Worm (Caenorhabditis elegans): ENCODE data around the gene rips-1.

Gene rips-1

DNA sequence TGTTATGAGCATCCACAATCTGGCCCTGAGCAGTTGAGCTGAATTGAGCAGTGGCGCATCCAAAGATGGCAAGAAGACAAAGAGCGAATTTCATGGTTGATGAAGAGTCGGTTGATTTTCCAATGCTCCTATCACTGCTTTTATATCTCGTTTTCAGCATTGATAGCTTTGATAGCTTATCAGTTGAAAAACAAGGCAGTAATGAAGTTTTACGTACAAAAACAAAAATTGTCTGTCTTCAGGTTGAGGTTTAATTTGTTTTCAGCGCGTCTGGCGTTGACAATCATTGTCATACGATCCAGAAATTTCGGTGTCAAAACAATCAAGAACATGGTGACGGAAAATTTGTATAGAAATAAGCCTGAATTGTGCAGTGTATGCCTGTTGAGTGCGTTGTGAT is 39.7 kb downstream of the rips-1 start, which contains the start of gene scl-13:
Gene scl-13, minus strand, starts transcription at position 101 of the 400 bp plus-strand sequence.
- TF ChIP-seq elt-1 (tag; optimal IDR thresholded peaks at IDR 0.05) (no peak), nhr-237 (tag; optimal IDR thresholded peaks at IDR 0.05) (no peak), ama-1 (optimal IDR thresholded peaks at IDR 0.05) (no peak), Y55F3AM.14 (GFP tag; optimal IDR thresholded peaks at IDR 0.05) (no peak), ceh-16 (tag; optimal IDR thresholded peaks at IDR 0.05) (no peak), nhr-6 (tag; optimal IDR thresholded peaks at IDR 0.05) (no peak), C34F6.9 (tag; optimal IDR thresholded peaks at IDR 0.05) (no peak), ztf-1 (GFP tag; conservative IDR thresholded peaks at IDR 0.05) (no peak), peb-1 (tag; optimal IDR thresholded peaks at IDR 0.05) (no peak), nhr-10 (tag; optimal IDR thresholded peaks at IDR 0.05) (no peak), alr-1 (tag; optimal IDR thresholded peaks at IDR 0.05) (no peak), elt-3 (tag; optimal IDR thresholded peaks at IDR 0.05) (no peak)

DNA sequence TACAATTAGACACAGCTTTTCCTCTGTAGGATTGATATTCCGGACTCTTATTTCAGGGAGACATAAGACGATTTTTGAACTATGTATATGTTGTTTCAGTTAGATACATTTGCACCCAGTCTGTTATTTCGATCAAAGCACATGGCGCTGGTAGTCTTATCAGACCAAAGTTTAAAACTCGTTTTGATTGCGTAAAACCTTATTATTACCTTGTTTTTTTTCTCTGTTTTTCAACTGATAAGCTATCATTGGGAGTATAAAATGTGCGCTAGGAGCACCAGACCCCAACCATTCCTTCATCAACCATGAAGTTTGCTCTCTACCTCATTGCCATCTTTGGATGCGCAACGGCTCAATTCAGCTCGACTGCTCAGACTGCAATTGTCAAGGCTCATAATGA is 40.5 kb downstream of the rips-1 start, which contains the start of gene scl-12:
Gene scl-12, plus strand, starts transcription at position 301 of the 400 bp plus-strand sequence.
- no peak for TF ChIP-seq ceh-82 (tag; optimal IDR thresholded peaks at IDR 0.05)
- TF ChIP-seq elt-1 (tag; optimal IDR thresholded peaks at IDR 0.05), result no peak
- no peak for TF ChIP-seq unc-55 (GFP tag; optimal IDR thresholded peaks at IDR 0.05)
- TF ChIP-seq ceh-16 (tag; optimal IDR thresholded peaks at IDR 0.05), result no peak
- no peak for TF ChIP-seq ztf-1 (GFP tag; conservative IDR thresholded peaks at IDR 0.05)
- no peak for TF ChIP-seq crh-2 (tag; optimal IDR thresholded peaks at IDR 0.05)
- TF ChIP-seq lin-39 (tag; optimal IDR thresholded peaks at IDR 0.05), result no peak
- TF ChIP-seq nhr-6 (tag; optimal IDR thresholded peaks at IDR 0.05), result no peak
- TF ChIP-seq skn-1 (tag; optimal IDR thresholded peaks at IDR 0.05), result no peak
- TF ChIP-seq nhr-77 (tag; optimal IDR thresholded peaks at IDR 0.05), result no peak
- TF ChIP-seq gmeb-1 (tag; optimal IDR thresholded peaks at IDR 0.05), result no peak
- TF ChIP-seq aly-2 (tag; optimal IDR thresholded peaks at IDR 0.05), result no peak

DNA sequence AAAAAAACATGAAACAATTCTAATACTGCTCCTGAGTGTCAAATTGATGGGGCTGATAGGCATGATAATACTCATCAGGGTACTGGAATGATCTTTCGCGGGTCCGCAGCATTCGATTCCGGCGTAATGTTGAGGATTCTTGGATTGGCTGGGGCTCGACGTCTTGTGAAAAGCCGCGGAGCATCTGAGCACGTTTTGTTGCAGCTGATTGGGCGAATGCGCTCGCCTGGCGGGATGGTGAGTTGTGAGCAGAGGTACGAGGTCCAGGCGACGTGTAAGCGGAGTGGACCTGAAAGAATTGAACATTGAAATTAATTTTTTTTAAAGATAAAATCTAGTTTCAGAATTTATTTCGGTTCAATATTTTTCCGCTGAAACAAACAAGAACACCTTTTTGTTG is 42.2 kb downstream of the rips-1 start:
- TF ChIP-seq R02D3.7 (tag; optimal IDR thresholded peaks at IDR 0.05) (no peak), crh-2 (tag; optimal IDR thresholded peaks at IDR 0.05) (no peak), nhr-25 (tag; optimal IDR thresholded peaks at IDR 0.05) (no peak), sma-9 (GFP tag; optimal IDR thresholded peaks at IDR 0.05) (no peak), sma-9 (tag; optimal IDR thresholded peaks at IDR 0.05) (no peak), unc-55 (GFP tag; optimal IDR thresholded peaks at IDR 0.05) (no peak), mab-5 (tag; optimal IDR thresholded peaks at IDR 0.05) (no peak), egl-27 (tag; optimal IDR thresholded peaks at IDR 0.05) (no peak), nhr-11 (tag; optimal IDR thresholded peaks at IDR 0.05) (no peak)

DNA sequence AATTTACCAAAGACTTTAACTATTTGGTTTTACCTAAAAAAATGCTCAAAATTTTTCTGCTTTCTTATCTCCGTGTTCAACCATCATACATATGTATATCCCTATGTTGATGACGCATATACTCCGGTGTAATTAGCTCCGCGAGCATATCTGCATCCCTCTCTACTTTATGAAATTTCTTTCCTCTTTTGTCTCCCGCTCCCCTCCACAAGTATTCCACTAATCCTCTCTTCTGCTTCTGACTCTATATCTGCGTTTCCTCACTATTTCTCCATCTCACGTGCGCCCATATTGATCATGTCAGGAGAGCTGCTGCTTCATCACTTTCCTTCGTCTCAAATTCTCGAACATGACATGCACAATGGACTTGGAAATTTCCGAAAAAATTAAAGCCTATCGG is 43.1 kb downstream of the rips-1 start, which contains the start of gene H10D18.1:
Gene H10D18.1, plus strand, starts transcription at position 277 of the 400 bp plus-strand sequence.
- TF ChIP-seq R02D3.7 (tag; optimal IDR thresholded peaks at IDR 0.05) (no peak), lin-11 (tag; optimal IDR thresholded peaks at IDR 0.05) (peak; percentile 16), elt-1 (tag; optimal IDR thresholded peaks at IDR 0.05) (no peak), crh-2 (tag; optimal IDR thresholded peaks at IDR 0.05) (peak; percentile 0), sem-4 (tag; optimal IDR thresholded peaks at IDR 0.05) (no peak), blmp-1 (tag; optimal IDR thresholded peaks at IDR 0.05; ENCODE audit: insufficient read depth) (no peak), elt-3 (tag; optimal IDR thresholded peaks at IDR 0.05) (no peak), ama-1 (optimal IDR thresholded peaks at IDR 0.05) (no peak), nhr-129 (tag; optimal IDR thresholded peaks at IDR 0.05) (peak; percentile 5), nhr-11 (tag; optimal IDR thresholded peaks at IDR 0.05) (no peak), nhr-25 (tag; optimal IDR thresholded peaks at IDR 0.05) (no peak), unc-55 (GFP tag; optimal IDR thresholded peaks at IDR 0.05) (peak; percentile 44), nhr-12 (tag; optimal IDR thresholded peaks at IDR 0.05) (no peak), nhr-237 (tag; optimal IDR thresholded peaks at IDR 0.05) (no peak), unc-62 (GFP tag; optimal IDR thresholded peaks at IDR 0.05) (no peak), C34F6.9 (tag; optimal IDR thresholded peaks at IDR 0.05) (peak; percentile 35), nhr-6 (tag; optimal IDR thresholded peaks at IDR 0.05) (no peak), aly-2 (tag; optimal IDR thresholded peaks at IDR 0.05) (no peak), sma-9 (GFP tag; optimal IDR thresholded peaks at IDR 0.05) (peak; percentile 3), sma-9 (tag; optimal IDR thresholded peaks at IDR 0.05) (no peak)

DNA sequence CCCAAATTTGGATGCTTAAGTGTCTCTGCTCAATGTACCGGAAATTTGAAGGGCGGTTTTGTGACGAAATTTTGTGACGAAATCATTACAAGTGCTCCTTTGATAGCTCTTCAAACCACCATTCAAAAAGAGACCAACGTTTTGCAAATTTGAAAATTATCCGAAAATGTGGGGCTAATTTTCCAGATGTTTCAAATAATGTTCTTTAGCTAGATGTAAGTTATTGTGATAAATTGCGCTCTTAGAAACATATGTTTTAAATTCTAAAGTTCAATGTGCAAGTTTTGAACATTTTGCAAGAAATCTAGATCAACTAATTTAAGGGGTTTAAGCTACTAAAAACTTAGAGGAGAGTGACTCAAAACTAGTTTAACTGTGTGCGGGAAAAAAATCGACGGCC is 49.1 kb downstream of the rips-1 start:
- TF ChIP-seq alr-1 (tag; optimal IDR thresholded peaks at IDR 0.05) (no peak), nhr-23 (tag; optimal IDR thresholded peaks at IDR 0.05) (no peak), ZK546.5 (tag; optimal IDR thresholded peaks at IDR 0.05) (no peak), elt-1 (tag; optimal IDR thresholded peaks at IDR 0.05) (no peak)
